Fruit fly (Drosophila melanogaster) whole organism, embryonic: ENCODE results near the gene SmydA-9.
A peak's percentile ranks its signal among the peaks of the same experiment; 100 is the strongest.

Experiments
- Atf3 ChIP-seq: fragments of 200-800 bp; sonication (Bioruptor generic); optimal IDR thresholded peaks from 3 replicates; lab custom pipeline; 2016; ENCODE audit warnings: missing biosample characterization, missing genetic modification characterization
- CG12659 ChIP-seq: fragments of 200-800 bp; sonication (Bioruptor generic); optimal IDR thresholded peaks from 3 replicates; lab custom pipeline; 2017; ENCODE audit warnings: mild to moderate bottlenecking, missing biosample characterization, missing genetic modification reagents, missing genetic modification characterization
- CG13894 ChIP-seq: fragments of 200-800 bp; sonication (Bioruptor generic); optimal IDR thresholded peaks from 3 replicates; lab custom pipeline; 2018; ENCODE audit warnings: missing biosample characterization, mild to moderate bottlenecking, missing genetic modification characterization, moderate library complexity
- CG14667 ChIP-seq: fragments of 200-800 bp; sonication (Bioruptor generic); IDR thresholded peaks from 2 replicates; pipeline ENCODE4 v1.3.6; 2022; ENCODE audit warnings: missing biosample characterization, missing genetic modification characterization
- CG1603 ChIP-seq: fragments of 200-800 bp; sonication (Bioruptor generic); optimal IDR thresholded peaks from 2 replicates; lab custom pipeline; 2019; ENCODE audit warnings: missing biosample characterization, mild to moderate bottlenecking, missing genetic modification characterization, moderate library complexity
- CG17328 ChIP-seq: fragments of 200-800 bp; sonication (Bioruptor generic); IDR thresholded peaks from 2 replicates; pipeline ENCODE4 v1.3.6; 2022; ENCODE audit warnings: missing biosample characterization, missing genetic modification characterization
- CG31441 ChIP-seq: fragments of 200-800 bp; sonication (Bioruptor generic); IDR thresholded peaks from 2 replicates; pipeline ENCODE4 v1.3.6; 2022; ENCODE audit warnings: missing biosample characterization, missing genetic modification characterization
- CG3281 ChIP-seq: fragments of 200-800 bp; sonication (Bioruptor generic); optimal IDR thresholded peaks from 3 replicates; lab custom pipeline; 2017; ENCODE audit warnings: missing biosample characterization, mild to moderate bottlenecking, missing genetic modification characterization
- CG34376 ChIP-seq: fragments of 200-800 bp; sonication (Bioruptor generic); optimal IDR thresholded peaks from 2 replicates; lab custom pipeline; 2018; ENCODE audit warnings: missing biosample characterization, mild to moderate bottlenecking, missing genetic modification characterization
- CG4404 ChIP-seq: fragments of 200-800 bp; sonication (Bioruptor generic); IDR thresholded peaks from 2 replicates; pipeline ENCODE4 v1.3.6; 2022; ENCODE audit warnings: missing biosample characterization, missing genetic modification characterization
- CG4617 ChIP-seq: fragments of 200-800 bp; sonication (Bioruptor generic); optimal IDR thresholded peaks from 3 replicates; lab custom pipeline; 2016; ENCODE audit warnings: missing biosample characterization, missing genetic modification characterization, borderline replicate concordance
- CG6654 ChIP-seq: fragments of 200-800 bp; sonication (Bioruptor generic); optimal IDR thresholded peaks from 2 replicates; lab custom pipeline; 2017; ENCODE audit warnings: missing biosample characterization, mild to moderate bottlenecking, missing genetic modification characterization
- CG7357 ChIP-seq: fragments of 200-800 bp; sonication (Bioruptor generic); IDR thresholded peaks from 3 replicates; pipeline ENCODE4 v1.3.6; 2022; ENCODE audit warnings: missing biosample characterization, missing genetic modification characterization
- CG7372 ChIP-seq: fragments of 200-800 bp; sonication (Bioruptor generic); IDR thresholded peaks from 2 replicates; pipeline ENCODE4 v1.3.6; 2022; ENCODE audit warnings: missing biosample characterization, missing genetic modification characterization
- CG7786 ChIP-seq: fragments of 200-800 bp; sonication (Bioruptor generic); optimal IDR thresholded peaks from 2 replicates; lab custom pipeline; 2016; ENCODE audit warnings: missing biosample characterization, missing genetic modification characterization
- CG7963 ChIP-seq: fragments of 200-800 bp; sonication (Bioruptor generic); IDR thresholded peaks from 3 replicates; pipeline ENCODE4 v1.3.6; 2022; ENCODE audit warnings: missing biosample characterization, missing genetic modification characterization; ENCODE audit not compliant: partially characterized antibody
- CG8089 ChIP-seq: fragments of 200-800 bp; sonication (Bioruptor generic); optimal IDR thresholded peaks from 3 replicates; lab custom pipeline; 2016; ENCODE audit warnings: missing biosample characterization, missing genetic modification characterization
- CG8290 ChIP-seq, 3 experiments: fragments of 200-800 bp; sonication (Bioruptor generic); optimal IDR thresholded peaks; 2 replicates each; lab custom pipeline; 2016 to 2019; ENCODE audit warnings: missing biosample characterization in 3 of 3, missing genetic modification characterization in 3 of 3, mild to moderate bottlenecking in 2 of 3, moderate library complexity in 1 of 3
- CrebB ChIP-seq: fragments of 200-800 bp; sonication (Bioruptor generic); optimal IDR thresholded peaks from 3 replicates; lab custom pipeline; 2018; ENCODE audit warnings: missing biosample characterization, mild to moderate bottlenecking, missing genetic modification characterization
- Dad ChIP-seq: fragments of 200-800 bp; sonication (Bioruptor generic); optimal IDR thresholded peaks from 3 replicates; lab custom pipeline; 2016; ENCODE audit warnings: missing biosample characterization, missing genetic modification characterization
- Dip3 ChIP-seq: fragments of 200-800 bp; sonication (Bioruptor generic); optimal IDR thresholded peaks from 3 replicates; lab custom pipeline; 2016; ENCODE audit warnings: missing biosample characterization, missing genetic modification characterization
- Doc3 ChIP-seq: fragments of 200-800 bp; sonication (Bioruptor generic); IDR thresholded peaks from 3 replicates; pipeline ENCODE4 v1.3.6; 2022; ENCODE audit warnings: missing biosample characterization, missing genetic modification characterization; ENCODE audit not compliant: partially characterized antibody
- E2f2 ChIP-seq: fragments of 200-800 bp; sonication (Bioruptor generic); IDR thresholded peaks from 2 replicates; pipeline ENCODE4 v1.3.6; 2022; ENCODE audit warnings: missing biosample characterization, missing genetic modification characterization
- Elba2 ChIP-seq: fragments of 200-800 bp; sonication (Bioruptor generic); optimal IDR thresholded peaks from 3 replicates; lab custom pipeline; 2016; ENCODE audit warnings: missing biosample characterization, missing genetic modification characterization
- HLH3B ChIP-seq: fragments of 200-800 bp; sonication (Bioruptor generic); IDR thresholded peaks from 2 replicates; pipeline ENCODE4 v1.3.6; 2022; ENCODE audit warnings: missing biosample characterization, missing genetic modification characterization
- HLH54F ChIP-seq: fragments of 200-800 bp; sonication (Bioruptor generic); optimal IDR thresholded peaks from 3 replicates; lab custom pipeline; 2016; ENCODE audit warnings: missing biosample characterization, missing genetic modification characterization
- Hmx ChIP-seq: fragments of 200-800 bp; sonication (Bioruptor generic); optimal IDR thresholded peaks from 2 replicates; lab custom pipeline; 2016; ENCODE audit warnings: missing biosample characterization, missing genetic modification characterization
- Kr ChIP-seq: fragments of 200-800 bp; sonication (Bioruptor generic); optimal IDR thresholded peaks from 2 replicates; lab custom pipeline; 2017; ENCODE audit warnings: missing biosample characterization, mild to moderate bottlenecking, missing genetic modification characterization
- Meics ChIP-seq: fragments of 200-800 bp; sonication (Bioruptor generic); optimal IDR thresholded peaks from 2 replicates; lab custom pipeline; 2017; ENCODE audit warnings: missing biosample characterization, mild to moderate bottlenecking, missing genetic modification characterization
- Nf-YA ChIP-seq: fragments of 200-800 bp; sonication (Bioruptor generic); IDR thresholded peaks from 2 replicates; pipeline ENCODE4 v1.3.6; 2022; ENCODE audit warnings: missing biosample characterization, missing genetic modification characterization
- Nf-YC ChIP-seq: fragments of 200-800 bp; optimal IDR thresholded peaks from 3 replicates; lab custom pipeline; 2019; ENCODE audit warnings: missing biosample characterization, mild to moderate bottlenecking, missing genetic modification characterization, moderate library complexity
- Side ChIP-seq: fragments of 200-800 bp; sonication (Bioruptor generic); optimal IDR thresholded peaks from 2 replicates; lab custom pipeline; 2016; ENCODE audit warnings: missing biosample characterization, missing genetic modification characterization
- Vsx1 ChIP-seq: fragments of 200-800 bp; sonication (Bioruptor generic); optimal IDR thresholded peaks from 2 replicates; lab custom pipeline; 2017; ENCODE audit warnings: missing biosample characterization, mild to moderate bottlenecking, missing genetic modification characterization, missing genetic modification reagents
- abd-A ChIP-seq: fragments of 200-800 bp; sonication (Bioruptor generic); optimal IDR thresholded peaks from 3 replicates; lab custom pipeline; 2019; ENCODE audit warnings: missing biosample characterization, mild to moderate bottlenecking, missing genetic modification characterization, moderate library complexity
- ash1 ChIP-seq: fragments of 200-800 bp; sonication (Bioruptor generic); optimal IDR thresholded peaks from 2 replicates; lab custom pipeline; 2018; ENCODE audit warnings: missing biosample characterization, mild to moderate bottlenecking, missing genetic modification characterization
- bigmax ChIP-seq: fragments of 200-800 bp; sonication (Bioruptor generic); optimal IDR thresholded peaks from 2 replicates; lab custom pipeline; 2018; ENCODE audit warnings: missing biosample characterization, mild to moderate bottlenecking, missing genetic modification characterization
- dpn ChIP-seq, 2 experiments: fragments of 200-800 bp; sonication (Bioruptor generic); optimal IDR thresholded peaks; 3 replicates each; lab custom pipeline; 2016; ENCODE audit warnings: missing biosample characterization in 2 of 2, missing genetic modification characterization in 2 of 2
- fd102C ChIP-seq: fragments of 200-800 bp; sonication (Bioruptor generic); optimal IDR thresholded peaks from 2 replicates; lab custom pipeline; 2018; ENCODE audit warnings: missing biosample characterization, mild to moderate bottlenecking, missing genetic modification characterization, moderate library complexity
- gce ChIP-seq: fragments of 200-800 bp; sonication (Bioruptor generic); IDR thresholded peaks from 3 replicates; pipeline ENCODE4 v1.3.6; 2022; ENCODE audit warnings: missing biosample characterization, missing genetic modification characterization
- hkb ChIP-seq, 2 experiments: fragments of 200-800 bp in 1 of 2; fragments of >200 bp in 1 of 2; sonication (Bioruptor generic) in 1 of 2; IDR thresholded peaks in 1 of 2; optimal IDR thresholded peaks in 1 of 2; 2 replicates each; pipeline versions ENCODE4 v1.3.6 to Lab custom; 2017 to 2022; ENCODE audit warnings: missing biosample characterization in 1 of 2, missing genetic modification characterization in 1 of 2
- mirr ChIP-seq: fragments of 200-800 bp; sonication (Bioruptor generic); optimal IDR thresholded peaks from 3 replicates; lab custom pipeline; 2018; ENCODE audit warnings: missing biosample characterization, mild to moderate bottlenecking, missing genetic modification characterization
- oc ChIP-seq: fragments of 200-800 bp; sonication (Bioruptor generic); optimal IDR thresholded peaks from 2 replicates; lab custom pipeline; 2018; ENCODE audit warnings: missing biosample characterization, mild to moderate bottlenecking, missing genetic modification characterization, moderate library complexity
- odd ChIP-seq: fragments of 200-800 bp; sonication (Bioruptor generic); optimal IDR thresholded peaks from 2 replicates; lab custom pipeline; 2017; ENCODE audit warnings: missing biosample characterization, mild to moderate bottlenecking, missing genetic modification characterization
- salm ChIP-seq: fragments of 200-800 bp; sonication (Bioruptor generic); optimal IDR thresholded peaks from 2 replicates; lab custom pipeline; 2018; ENCODE audit warnings: missing biosample characterization, mild to moderate bottlenecking, missing genetic modification characterization
- schlank ChIP-seq: fragments of 200-800 bp; sonication (Bioruptor generic); optimal IDR thresholded peaks from 2 replicates; lab custom pipeline; 2018; ENCODE audit warnings: missing biosample characterization, mild to moderate bottlenecking, missing genetic modification characterization
- shn ChIP-seq: fragments of 200-800 bp; sonication (Bioruptor generic); optimal IDR thresholded peaks from 3 replicates; lab custom pipeline; 2016; ENCODE audit warnings: missing biosample characterization, missing genetic modification characterization
- tap ChIP-seq: fragments of 200-800 bp; optimal IDR thresholded peaks from 3 replicates; lab custom pipeline; 2019; ENCODE audit warnings: missing biosample characterization, mild to moderate bottlenecking, missing genetic modification characterization, moderate library complexity
- vfl ChIP-seq: fragments of 200-800 bp; sonication (Bioruptor generic); optimal IDR thresholded peaks from 2 replicates; lab custom pipeline; 2016; ENCODE audit warnings: missing biosample characterization, missing genetic modification characterization
- z ChIP-seq: fragments of 200-800 bp; sonication (Bioruptor generic); IDR thresholded peaks from 3 replicates; pipeline ENCODE4 v1.3.6; 2022; ENCODE audit warnings: missing biosample characterization, missing genetic modification characterization
- zfh1 ChIP-seq: fragments of 200-800 bp; sonication (Bioruptor generic); IDR thresholded peaks from 3 replicates; pipeline ENCODE4 v1.3.6; 2022; ENCODE audit warnings: missing biosample characterization, missing genetic modification characterization

Gene SmydA-9

dm6 chrX:9251212-9251877 is 40.7 kb upstream of the SmydA-9 start (continued):
- no peak for TF ChIP-seq fd102C (GFP tag; lab: Kevin White, UChicago)
- no peak for TF ChIP-seq shn (GFP tag; lab: Kevin White, UChicago)
- no peak for TF ChIP-seq Vsx1 (GFP tag; lab: Kevin White, UChicago)
- TF ChIP-seq E2f2 (GFP tag; lab: Robert Waterston, UW): no peak
- TF ChIP-seq Kr (GFP tag; lab: Kevin White, UChicago): no peak
- TF ChIP-seq gce (GFP tag; lab: Robert Waterston, UW): no peak
- TF ChIP-seq CG31441 (GFP tag; lab: Robert Waterston, UW): no peak
- no peak for TF ChIP-seq HLH54F (GFP tag; lab: Kevin White, UChicago)
- no peak for TF ChIP-seq CG7372 (GFP tag; lab: Robert Waterston, UW)
- peak; percentile 54 for TF ChIP-seq CG1603 (tag; lab: Kevin White, UChicago)
- no peak for TF ChIP-seq CG7963 (GFP tag; lab: Robert Waterston, UW)
- no peak for TF ChIP-seq abd-A (tag; lab: Kevin White, UChicago)
- TF ChIP-seq CG8290 (GFP tag; optimal IDR thresholded peaks at IDR 0.05; lab: Kevin White, UChicago): no peak
- TF ChIP-seq CG8290 (tag; optimal IDR thresholded peaks at IDR 0.05; lab: Kevin White, UChicago): peak in 1 of 2 experiments; percentile 45
- no peak for TF ChIP-seq hkb (optimal IDR thresholded peaks at IDR 0.05; lab: Kevin White, UChicago)
- 0 out of 2 replicates have a peak, but pooled peaks have one; percentile 36 for TF ChIP-seq hkb (GFP tag; IDR thresholded peaks at IDR 0.05; lab: Robert Waterston, UW)
- TF ChIP-seq CG4617 (GFP tag; lab: Kevin White, UChicago): no peak
- TF ChIP-seq ash1 (GFP tag; lab: Kevin White, UChicago): no peak
- no peak for TF ChIP-seq Meics
- TF ChIP-seq HLH3B: no peak
- peak; percentile 55; the same call in 2 of the 3 replicates for TF ChIP-seq zfh1
- TF ChIP-seq Nf-YA (GFP tag; lab: Robert Waterston, UW): no peak
- TF ChIP-seq CG12659 (GFP tag; lab: Kevin White, UChicago): peak; percentile 12
- TF ChIP-seq CG8089 (GFP tag; lab: Kevin White, UChicago): no peak
- no peak for TF ChIP-seq CG6654 (GFP tag; lab: Kevin White, UChicago)
- no peak for TF ChIP-seq oc (tag; lab: Kevin White, UChicago)
- no peak for TF ChIP-seq CG7786 (GFP tag; lab: Kevin White, UChicago)
- no peak for TF ChIP-seq Elba2 (GFP tag; lab: Kevin White, UChicago)
- TF ChIP-seq mirr (GFP tag; lab: Kevin White, UChicago): no peak
- no peak for TF ChIP-seq z (GFP tag; lab: Robert Waterston, UW)
- TF ChIP-seq vfl: no peak
- no peak for TF ChIP-seq CG3281
- TF ChIP-seq Side (GFP tag; lab: Kevin White, UChicago): no peak
- no peak for TF ChIP-seq bigmax (GFP tag; lab: Kevin White, UChicago)
- no peak for TF ChIP-seq Atf3 (GFP tag; lab: Kevin White, UChicago)
- no peak for TF ChIP-seq CG4404 (GFP tag; lab: Robert Waterston, UW)
- TF ChIP-seq CrebB (tag; lab: Kevin White, UChicago): no peak
- no peak for TF ChIP-seq Doc3 (GFP tag; lab: Robert Waterston, UW)
- TF ChIP-seq Dad: no peak
- TF ChIP-seq Nf-YC (tag; lab: Kevin White, UChicago): no peak
- no peak for TF ChIP-seq tap
- TF ChIP-seq salm (tag; lab: Kevin White, UChicago): no peak
- no peak for TF ChIP-seq CG13894 (tag; lab: Kevin White, UChicago)
- TF ChIP-seq dpn (GFP tag; optimal IDR thresholded peaks at IDR 0.05; lab: Kevin White, UChicago): peak in 1 of 2 experiments; percentile 24
- TF ChIP-seq CG17328 (GFP tag; lab: Robert Waterston, UW): no peak
- no peak for TF ChIP-seq CG7357
- TF ChIP-seq schlank (tag; lab: Kevin White, UChicago): no peak
- no peak for TF ChIP-seq CG34376 (GFP tag; lab: Kevin White, UChicago)
- TF ChIP-seq odd: no peak
- TF ChIP-seq CG14667 (GFP tag; lab: Robert Waterston, UW): no peak
- no peak for TF ChIP-seq Dip3
- no peak for TF ChIP-seq Hmx (GFP tag; lab: Kevin White, UChicago)
